Fruit fly (Drosophila melanogaster) whole organism, embryonic: ENCODE data around the gene jhamt.
A peak's percentile ranks its signal among the peaks of the same experiment; 100 is the strongest.

Source experiments
- Ada2b ChIP-seq: fragments of 200-800 bp; sonication (Bioruptor generic); IDR thresholded peaks from 2 replicates; pipeline ENCODE4 v1.3.6; 2022; ENCODE audit warnings: missing biosample characterization, missing genetic modification characterization
- Antp ChIP-seq: fragments of 200-800 bp; sonication (Bioruptor generic); optimal IDR thresholded peaks from 3 replicates; lab custom pipeline; 2016; ENCODE audit warnings: missing biosample characterization, missing genetic modification characterization
- Bgb ChIP-seq: fragments of 200-800 bp; sonication (Bioruptor generic); IDR thresholded peaks from 2 replicates; pipeline ENCODE4 v1.3.6; 2022; ENCODE audit warnings: missing biosample characterization, missing genetic modification characterization; ENCODE audit not compliant: partially characterized antibody
- CG10543 ChIP-seq: fragments of 200-800 bp; sonication (Bioruptor generic); optimal IDR thresholded peaks from 3 replicates; lab custom pipeline; 2017; ENCODE audit warnings: missing biosample characterization, mild to moderate bottlenecking, missing genetic modification characterization, moderate library complexity
- CG10565 ChIP-seq: fragments of 200-800 bp; sonication (Bioruptor generic); optimal IDR thresholded peaks from 3 replicates; lab custom pipeline; 2016; ENCODE audit warnings: missing biosample characterization, mild to moderate bottlenecking, missing genetic modification characterization
- CG11093 ChIP-seq: fragments of 200-800 bp; sonication (Bioruptor generic); IDR thresholded peaks from 3 replicates; pipeline ENCODE4 v1.3.6; 2022; ENCODE audit warnings: missing biosample characterization, missing genetic modification characterization
- CG11504 ChIP-seq: fragments of 200-800 bp; sonication (Bioruptor generic); optimal IDR thresholded peaks from 3 replicates; lab custom pipeline; 2019; ENCODE audit warnings: missing biosample characterization, mild to moderate bottlenecking, missing genetic modification characterization, moderate library complexity
- CG13424 ChIP-seq: fragments of 200-800 bp; sonication (Bioruptor generic); optimal IDR thresholded peaks from 2 replicates; lab custom pipeline; 2019; ENCODE audit warnings: missing biosample characterization, mild to moderate bottlenecking, missing genetic modification characterization, moderate library complexity
- CG13624 ChIP-seq: fragments of 200-800 bp; sonication (Bioruptor generic); optimal IDR thresholded peaks from 2 replicates; lab custom pipeline; 2016; ENCODE audit warnings: missing biosample characterization, missing genetic modification characterization
- CG14014 ChIP-seq: fragments of 200-800 bp; sonication (Bioruptor generic); IDR thresholded peaks from 2 replicates; pipeline ENCODE4 v1.3.6; 2022; ENCODE audit warnings: missing biosample characterization, missing genetic modification characterization
- CG15011 ChIP-seq: fragments of 200-800 bp; sonication (Bioruptor generic); optimal IDR thresholded peaks from 3 replicates; lab custom pipeline; 2018; ENCODE audit warnings: missing biosample characterization, mild to moderate bottlenecking, missing genetic modification characterization
- CG15479 ChIP-seq: fragments of 200-800 bp; sonication (Bioruptor generic); optimal IDR thresholded peaks from 3 replicates; lab custom pipeline; 2019; ENCODE audit warnings: missing biosample characterization, mild to moderate bottlenecking, missing genetic modification characterization, moderate library complexity
- CG17186 ChIP-seq: fragments of 200-800 bp; sonication (Bioruptor generic); optimal IDR thresholded peaks from 3 replicates; lab custom pipeline; 2017; ENCODE audit warnings: missing biosample characterization, missing genetic modification reagents, missing genetic modification characterization
- CG17612 ChIP-seq: fragments of 200-800 bp; sonication (Bioruptor generic); IDR thresholded peaks from 2 replicates; pipeline ENCODE4 v1.3.6; 2022; ENCODE audit warnings: missing biosample characterization, missing genetic modification characterization
- CG18262 ChIP-seq: fragments of 200-800 bp; optimal IDR thresholded peaks from 3 replicates; lab custom pipeline; 2019; ENCODE audit warnings: missing biosample characterization, mild to moderate bottlenecking, missing genetic modification characterization, moderate library complexity
- CG30020 ChIP-seq: fragments of 200-800 bp; optimal IDR thresholded peaks from 2 replicates; lab custom pipeline; 2019; ENCODE audit warnings: missing biosample characterization, mild to moderate bottlenecking, missing genetic modification characterization, moderate library complexity
- CG30431 ChIP-seq: fragments of 200-800 bp; sonication (Bioruptor generic); optimal IDR thresholded peaks from 2 replicates; lab custom pipeline; 2017; ENCODE audit warnings: missing biosample characterization, missing genetic modification characterization
- CG31441 ChIP-seq: fragments of 200-800 bp; sonication (Bioruptor generic); IDR thresholded peaks from 2 replicates; pipeline ENCODE4 v1.3.6; 2022; ENCODE audit warnings: missing biosample characterization, missing genetic modification characterization
- CG3847 ChIP-seq: fragments of 200-800 bp; sonication (Bioruptor generic); IDR thresholded peaks from 2 replicates; pipeline ENCODE4 v1.3.6; 2022; ENCODE audit warnings: missing biosample characterization, missing genetic modification characterization
- CG6765 ChIP-seq: fragments of 200-800 bp; sonication (Bioruptor generic); optimal IDR thresholded peaks from 3 replicates; lab custom pipeline; 2017; ENCODE audit warnings: missing biosample characterization, mild to moderate bottlenecking, missing genetic modification characterization
- CG8944 ChIP-seq: fragments of 200-800 bp; sonication (Bioruptor generic); optimal IDR thresholded peaks from 3 replicates; lab custom pipeline; 2016; ENCODE audit warnings: missing biosample characterization, missing genetic modification characterization
- Dbx ChIP-seq: fragments of 200-800 bp; sonication (Bioruptor generic); IDR thresholded peaks from 3 replicates; pipeline ENCODE4 v1.3.6; 2022; ENCODE audit warnings: missing biosample characterization, missing genetic modification characterization
- Dip2 ChIP-seq: fragments of 200-800 bp; sonication (Bioruptor generic); IDR thresholded peaks from 2 replicates; pipeline ENCODE4 v1.3.6; 2022; ENCODE audit warnings: missing biosample characterization, missing genetic modification characterization
- Ets97D ChIP-seq: fragments of 200-800 bp; sonication (Bioruptor generic); optimal IDR thresholded peaks from 3 replicates; lab custom pipeline; 2016; ENCODE audit warnings: missing biosample characterization, missing genetic modification characterization
- Fer1 ChIP-seq: fragments of 200-800 bp; sonication (Bioruptor generic); optimal IDR thresholded peaks from 2 replicates; lab custom pipeline; 2017; ENCODE audit warnings: missing biosample characterization, mild to moderate bottlenecking, missing genetic modification characterization
- Pdp1 ChIP-seq, 2 experiments: fragments of 200-800 bp; sonication (Bioruptor generic); optimal IDR thresholded peaks; 3 replicates each; lab custom pipeline; 2016; ENCODE audit warnings: missing biosample characterization in 2 of 2, missing genetic modification characterization in 2 of 2, mild to moderate bottlenecking in 1 of 2, moderate library complexity in 1 of 2
- Ravus ChIP-seq: fragments of 200-800 bp; sonication (Bioruptor generic); IDR thresholded peaks from 2 replicates; pipeline ENCODE4 v1.3.6; 2022; ENCODE audit warnings: missing biosample characterization, missing genetic modification characterization
- Sry-β ChIP-seq: fragments of 200-800 bp; sonication (Bioruptor generic); optimal IDR thresholded peaks from 2 replicates; lab custom pipeline; 2018; ENCODE audit warnings: missing biosample characterization, mild to moderate bottlenecking, missing genetic modification characterization, moderate library complexity
- Tbp ChIP-seq: fragments of >200 bp; optimal IDR thresholded peaks from 2 replicates; lab custom pipeline; 2018; ENCODE audit warnings: missing biosample characterization, missing genetic modification characterization
- Vsx1 ChIP-seq: fragments of 200-800 bp; sonication (Bioruptor generic); optimal IDR thresholded peaks from 2 replicates; lab custom pipeline; 2017; ENCODE audit warnings: missing biosample characterization, mild to moderate bottlenecking, missing genetic modification characterization, missing genetic modification reagents
- ap ChIP-seq: fragments of 200-800 bp; sonication (Bioruptor generic); IDR thresholded peaks from 2 replicates; pipeline ENCODE4 v1.3.6; 2022; ENCODE audit warnings: missing biosample characterization, missing genetic modification characterization
- bowl ChIP-seq: fragments of 200-800 bp; sonication (Bioruptor generic); IDR thresholded peaks from 2 replicates; pipeline ENCODE4 v1.3.6; 2022; ENCODE audit warnings: missing biosample characterization, missing genetic modification characterization
- cato ChIP-seq: fragments of 200-800 bp; sonication (Bioruptor generic); optimal IDR thresholded peaks from 2 replicates; lab custom pipeline; 2016; ENCODE audit warnings: missing biosample characterization, missing genetic modification characterization, borderline replicate concordance
- crc ChIP-seq: fragments of 200-800 bp; sonication (Bioruptor generic); optimal IDR thresholded peaks from 2 replicates; lab custom pipeline; 2016; ENCODE audit warnings: missing biosample characterization, missing genetic modification characterization
- croc ChIP-seq: fragments of 200-800 bp; sonication (Bioruptor generic); conservative IDR thresholded peaks from 3 replicates; pipeline ENCODE4 v1.3.6; 2022; ENCODE audit warnings: missing biosample characterization, missing genetic modification characterization
- dmrt11E ChIP-seq: fragments of 200-800 bp; sonication (Bioruptor generic); optimal IDR thresholded peaks from 3 replicates; lab custom pipeline; 2018; ENCODE audit warnings: missing biosample characterization, mild to moderate bottlenecking, missing genetic modification characterization, moderate library complexity
- dysf ChIP-seq: fragments of 200-800 bp; sonication (Bioruptor generic); IDR thresholded peaks from 3 replicates; pipeline ENCODE4 v1.3.6; 2022; ENCODE audit warnings: missing biosample characterization, missing genetic modification characterization
- gfzf ChIP-seq: fragments of 200-800 bp; sonication (Bioruptor generic); optimal IDR thresholded peaks from 2 replicates; lab custom pipeline; 2016; ENCODE audit warnings: missing biosample characterization, mild to moderate bottlenecking, missing genetic modification characterization, moderate library complexity
- lilli ChIP-seq: fragments of 200-800 bp; sonication (Bioruptor generic); optimal IDR thresholded peaks from 3 replicates; lab custom pipeline; 2016; ENCODE audit warnings: missing biosample characterization, missing genetic modification characterization
- p53 ChIP-seq: fragments of 200-800 bp; sonication (Bioruptor generic); optimal IDR thresholded peaks from 2 replicates; lab custom pipeline; 2016; ENCODE audit warnings: missing biosample characterization, missing genetic modification characterization
- pan ChIP-seq, 4 experiments: fragments of >200 bp in 3 of 4; fragments of 200-800 bp in 1 of 4; sonication (Bioruptor generic) in 1 of 4; optimal IDR thresholded peaks in 3 of 4; IDR thresholded peaks in 1 of 4; 2 replicates each; pipeline versions ENCODE4 v1.3.6 to Lab custom; 2017 to 2022; ENCODE audit warnings: missing biosample characterization in 2 of 4, missing genetic modification characterization in 2 of 4, mixed read lengths in 1 of 4
- sd ChIP-seq: fragments of 200-800 bp; sonication (Bioruptor generic); optimal IDR thresholded peaks from 3 replicates; lab custom pipeline; 2018; ENCODE audit warnings: missing biosample characterization, mild to moderate bottlenecking, missing genetic modification characterization, moderate library complexity
- sim ChIP-seq: fragments of 200-800 bp; sonication (Bioruptor generic); IDR thresholded peaks from 2 replicates; pipeline ENCODE4 v1.3.6; 2022; ENCODE audit warnings: missing biosample characterization, missing genetic modification characterization
- tin ChIP-seq: fragments of 200-800 bp; sonication (Bioruptor generic); optimal IDR thresholded peaks from 3 replicates; lab custom pipeline; 2016; ENCODE audit warnings: missing biosample characterization, missing genetic modification characterization
- trem ChIP-seq: fragments of 200-800 bp; optimal IDR thresholded peaks from 3 replicates; lab custom pipeline; 2019; ENCODE audit warnings: missing biosample characterization, mild to moderate bottlenecking, missing genetic modification characterization, moderate library complexity
- tup ChIP-seq: fragments of 200-800 bp; sonication (Bioruptor generic); optimal IDR thresholded peaks from 2 replicates; lab custom pipeline; 2016; ENCODE audit warnings: missing biosample characterization, mild to moderate bottlenecking, missing genetic modification characterization, moderate library complexity
- tx ChIP-seq: fragments of 200-800 bp; sonication (Bioruptor generic); optimal IDR thresholded peaks from 2 replicates; lab custom pipeline; 2016; ENCODE audit warnings: missing biosample characterization, missing genetic modification characterization
- usp ChIP-seq: fragments of >200 bp; optimal IDR thresholded peaks from 2 replicates; lab custom pipeline; 2017; ENCODE audit warnings: missing biosample characterization, missing genetic modification characterization
- z ChIP-seq: fragments of 200-800 bp; sonication (Bioruptor generic); IDR thresholded peaks from 3 replicates; pipeline ENCODE4 v1.3.6; 2022; ENCODE audit warnings: missing biosample characterization, missing genetic modification characterization

jhamt gene

DNA sequence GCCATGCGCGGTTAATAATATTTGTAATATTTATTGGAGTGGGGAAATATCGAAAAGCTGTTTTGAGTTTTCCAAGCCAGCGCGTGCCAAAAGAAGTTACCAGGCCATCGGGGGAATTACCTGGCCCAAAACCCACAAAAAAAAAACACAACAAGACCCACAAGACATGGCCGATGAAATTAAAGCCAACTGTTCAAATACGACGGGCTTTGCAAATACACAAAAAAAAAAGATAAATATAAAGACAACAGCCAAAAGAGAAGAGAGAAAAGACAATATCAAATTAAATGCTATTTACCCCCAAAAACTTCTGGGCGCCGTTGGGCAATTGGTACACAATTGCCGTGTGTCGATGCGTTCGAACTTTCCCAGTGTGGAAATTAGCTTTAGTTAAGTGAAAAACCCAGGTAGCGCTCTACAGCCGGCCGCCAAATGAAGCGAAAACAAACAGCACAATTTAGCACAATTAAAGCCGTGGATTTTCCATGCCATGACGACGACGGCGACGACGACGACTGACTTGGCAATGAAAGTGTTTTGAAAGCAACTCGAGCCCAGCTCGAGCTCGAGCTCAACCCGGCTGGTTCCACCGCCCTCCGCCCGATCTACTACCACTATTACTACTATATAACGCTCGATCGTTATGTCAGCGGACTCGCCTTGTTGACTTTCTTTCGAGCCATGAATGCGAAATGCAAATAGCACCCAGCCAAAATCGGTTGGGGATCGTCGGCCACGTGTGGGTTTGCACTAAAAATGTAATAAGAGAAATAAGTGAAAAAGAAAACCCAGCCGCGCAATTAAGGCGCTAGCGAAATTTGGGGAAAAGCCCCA lies 47.7 kb upstream of the jhamt start:
- no peak for TF ChIP-seq trem (tag; lab: Kevin White, UChicago)
- TF ChIP-seq CG11504: peak; percentile 1
- TF ChIP-seq CG15479 (GFP tag; lab: Kevin White, UChicago): no peak
- peak; percentile 50 for TF ChIP-seq CG6765 (GFP tag; lab: Kevin White, UChicago)
- no peak for TF ChIP-seq CG11093 (GFP tag; lab: Robert Waterston, UW)
- no peak for TF ChIP-seq croc (GFP tag; lab: Robert Waterston, UW)
- TF ChIP-seq Dip2 (GFP tag; lab: Robert Waterston, UW): no peak
- no peak for TF ChIP-seq Antp (GFP tag; lab: Kevin White, UChicago)
- peak; percentile 11; the same call in 1 of the 2 replicates for TF ChIP-seq ap (GFP tag; lab: Robert Waterston, UW)
- TF ChIP-seq dysf (GFP tag; lab: Robert Waterston, UW): peak; percentile 37; the same call in 1 of the 3 replicates
- TF ChIP-seq z (GFP tag; lab: Robert Waterston, UW): no peak
- TF ChIP-seq CG17612: no peak
- TF ChIP-seq pan (optimal IDR thresholded peaks at IDR 0.05; lab: Kevin White, UChicago): no peak
- no peak for TF ChIP-seq pan (GFP tag; optimal IDR thresholded peaks at IDR 0.05 in 1 of 2, IDR thresholded peaks at IDR 0.05 in 1 of 2)
- peak; percentile 14 to 53 for TF ChIP-seq Pdp1 (GFP tag; optimal IDR thresholded peaks at IDR 0.05; lab: Kevin White, UChicago)
- TF ChIP-seq CG10565: no peak
- TF ChIP-seq dmrt11E (tag; lab: Kevin White, UChicago): no peak
- no peak for TF ChIP-seq Bgb (GFP tag; lab: Robert Waterston, UW)
- peak; percentile 55 for TF ChIP-seq crc (GFP tag; lab: Kevin White, UChicago)
- TF ChIP-seq CG8944 (GFP tag; lab: Kevin White, UChicago): no peak
- no peak for TF ChIP-seq cato
- TF ChIP-seq CG18262: no peak
- peak; percentile 79 for TF ChIP-seq CG10543 (GFP tag; lab: Kevin White, UChicago)
- 0 out of 2 replicates have a peak, but pooled peaks have one; percentile 21 for TF ChIP-seq Ada2b (GFP tag; lab: Robert Waterston, UW)
- TF ChIP-seq tin (GFP tag; lab: Kevin White, UChicago): no peak
- peak; percentile 40 for TF ChIP-seq CG15011
- peak; percentile 24; the same call in 1 of the 2 replicates for TF ChIP-seq CG31441 (GFP tag; lab: Robert Waterston, UW)
- TF ChIP-seq Sry-β (GFP tag; lab: Kevin White, UChicago): no peak
- no peak for TF ChIP-seq Ets97D (GFP tag; lab: Kevin White, UChicago)
- TF ChIP-seq CG13424 (tag; lab: Kevin White, UChicago): peak; percentile 26
- TF ChIP-seq p53: no peak
- TF ChIP-seq gfzf: no peak
- TF ChIP-seq lilli (GFP tag; lab: Kevin White, UChicago): no peak
- peak; percentile 4; the same call in 1 of the 2 replicates for TF ChIP-seq bowl (GFP tag; lab: Robert Waterston, UW)
- TF ChIP-seq CG14014: peak; percentile 60; the same call in 1 of the 2 replicates
- no peak for TF ChIP-seq CG13624 (GFP tag; lab: Kevin White, UChicago)
- no peak for TF ChIP-seq sd (tag; lab: Kevin White, UChicago)
- TF ChIP-seq Fer1 (GFP tag; lab: Kevin White, UChicago): peak; percentile 72
- no peak for TF ChIP-seq Ravus (GFP tag; lab: Robert Waterston, UW)
- peak; percentile 34; the same call in 1 of the 2 replicates for TF ChIP-seq CG3847
- no peak for TF ChIP-seq Tbp
- TF ChIP-seq Vsx1 (GFP tag; lab: Kevin White, UChicago): peak; percentile 77
- TF ChIP-seq tup (GFP tag; lab: Kevin White, UChicago): peak; percentile 46
- no peak for TF ChIP-seq CG30431
- peak; percentile 62; the same call in 2 of the 3 replicates for TF ChIP-seq Dbx (GFP tag; lab: Robert Waterston, UW)
- TF ChIP-seq tx (GFP tag; lab: Kevin White, UChicago): no peak
- TF ChIP-seq CG30020 (tag; lab: Kevin White, UChicago): no peak
- TF ChIP-seq usp (GFP tag; lab: Kevin White, UChicago): no peak
- no peak for TF ChIP-seq CG17186
- no peak for TF ChIP-seq sim (GFP tag; lab: Robert Waterston, UW)
